Fruit fly (Drosophila melanogaster): Measurements from ENCODE around the gene Nprl2.

DNA sequence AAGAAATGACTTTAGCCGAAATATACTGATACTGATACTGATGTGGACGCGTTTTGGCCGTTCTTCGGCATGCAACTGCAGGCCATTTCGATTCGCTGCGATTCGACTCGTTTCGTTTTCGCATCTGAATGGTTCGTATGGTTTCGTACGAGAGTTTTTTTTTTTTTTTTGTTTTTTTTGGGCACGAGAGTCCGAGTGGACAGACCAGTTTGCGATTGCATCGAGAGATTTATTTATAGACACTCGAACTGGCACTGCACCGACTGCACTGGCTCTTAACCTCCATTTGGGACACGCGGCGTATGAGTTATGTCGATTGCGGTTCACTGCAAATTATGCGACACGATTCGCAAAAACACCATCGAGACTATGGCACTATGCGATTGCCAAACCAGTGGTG, 21.9 kb upstream of the Nprl2 start:
- TF ChIP-seq CG8478 (optimal IDR thresholded peaks at IDR 0.05) (no peak), CTCF (optimal IDR thresholded peaks at IDR 0.05) (no peak)

Data from S2 (cell line).